Fruit fly (Drosophila melanogaster): Measurements from ENCODE around the gene fz3.

The fz3 gene

DNA sequence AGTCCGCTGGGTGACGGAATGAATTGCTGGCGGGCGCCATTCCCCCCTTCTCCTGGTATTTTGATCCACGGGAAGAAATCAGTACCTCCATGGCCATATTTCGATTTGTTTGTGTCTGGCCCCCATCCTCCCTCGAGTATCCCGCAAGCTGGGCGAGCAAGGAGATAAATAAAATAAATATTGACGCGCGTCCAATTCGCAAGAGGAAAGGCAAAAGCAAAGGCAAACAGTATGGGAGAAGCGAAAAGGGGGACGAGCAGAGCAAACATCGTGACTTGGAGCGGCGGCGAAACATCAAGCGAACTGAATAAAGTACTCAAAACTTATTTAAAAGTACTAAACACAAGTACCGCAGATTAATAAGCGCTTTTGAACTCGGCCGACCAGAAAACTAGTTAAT, 1.8 kb upstream of the fz3 start:
- TF ChIP-seq Sin3A (optimal IDR thresholded peaks at IDR 0.05): no peak
- no peak for TF ChIP-seq Myc (optimal IDR thresholded peaks at IDR 0.05)
- TF ChIP-seq ttk (optimal IDR thresholded peaks at IDR 0.05): no peak
- TF ChIP-seq psq (optimal IDR thresholded peaks at IDR 0.05): no peak
- no peak for TF ChIP-seq insv (optimal IDR thresholded peaks at IDR 0.05)
- TF ChIP-seq h (optimal IDR thresholded peaks at IDR 0.05): no peak

- TF ChIP-seq Myc (optimal IDR thresholded peaks at IDR 0.05): no peak
- no peak for TF ChIP-seq insv (optimal IDR thresholded peaks at IDR 0.05)
- no peak for TF ChIP-seq psq (optimal IDR thresholded peaks at IDR 0.05)
- no peak for TF ChIP-seq h (optimal IDR thresholded peaks at IDR 0.05)
- no peak for TF ChIP-seq Sin3A (optimal IDR thresholded peaks at IDR 0.05)
- no peak for TF ChIP-seq ttk (optimal IDR thresholded peaks at IDR 0.05)
These were observed 1.1 kb upstream of the fz3 start for dm6 chrX:768480-769123.

DNA sequence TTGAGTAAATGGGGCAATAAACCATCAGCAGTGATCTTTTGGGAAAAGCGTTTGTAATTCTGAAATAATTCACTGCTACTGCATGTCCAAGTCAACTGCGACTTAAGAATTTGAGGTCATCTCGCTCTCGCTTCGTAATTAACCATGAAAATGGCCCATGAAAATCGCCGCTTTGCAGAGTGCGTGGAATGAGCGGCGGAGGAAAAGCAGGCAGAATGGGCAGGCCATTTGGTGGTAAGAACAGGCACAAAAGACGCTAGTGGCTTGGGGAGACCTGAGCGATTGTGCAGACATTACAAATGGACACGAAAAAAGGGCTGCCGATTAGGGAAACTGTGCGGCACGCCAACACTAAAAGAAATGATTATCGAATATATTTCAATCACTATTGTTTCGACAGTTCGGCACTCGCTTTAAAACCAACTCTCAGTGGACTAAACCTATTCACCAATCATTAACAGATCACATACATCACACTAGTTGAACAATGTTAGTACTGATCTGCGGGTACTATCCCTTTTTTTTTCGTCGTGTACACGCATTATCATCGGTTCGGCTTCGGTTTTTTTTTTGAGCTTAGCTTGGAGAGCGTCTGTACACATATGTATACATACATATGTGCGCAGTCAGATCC, 1.8 kb downstream of the fz3 start:
- no peak for TF ChIP-seq h (optimal IDR thresholded peaks at IDR 0.05)
- no peak for TF ChIP-seq insv (optimal IDR thresholded peaks at IDR 0.05)
- no peak for TF ChIP-seq Sin3A (optimal IDR thresholded peaks at IDR 0.05)
- no peak for TF ChIP-seq ttk (optimal IDR thresholded peaks at IDR 0.05)
- no peak for TF ChIP-seq Myc (optimal IDR thresholded peaks at IDR 0.05)
- TF ChIP-seq psq (optimal IDR thresholded peaks at IDR 0.05): no peak

DNA sequence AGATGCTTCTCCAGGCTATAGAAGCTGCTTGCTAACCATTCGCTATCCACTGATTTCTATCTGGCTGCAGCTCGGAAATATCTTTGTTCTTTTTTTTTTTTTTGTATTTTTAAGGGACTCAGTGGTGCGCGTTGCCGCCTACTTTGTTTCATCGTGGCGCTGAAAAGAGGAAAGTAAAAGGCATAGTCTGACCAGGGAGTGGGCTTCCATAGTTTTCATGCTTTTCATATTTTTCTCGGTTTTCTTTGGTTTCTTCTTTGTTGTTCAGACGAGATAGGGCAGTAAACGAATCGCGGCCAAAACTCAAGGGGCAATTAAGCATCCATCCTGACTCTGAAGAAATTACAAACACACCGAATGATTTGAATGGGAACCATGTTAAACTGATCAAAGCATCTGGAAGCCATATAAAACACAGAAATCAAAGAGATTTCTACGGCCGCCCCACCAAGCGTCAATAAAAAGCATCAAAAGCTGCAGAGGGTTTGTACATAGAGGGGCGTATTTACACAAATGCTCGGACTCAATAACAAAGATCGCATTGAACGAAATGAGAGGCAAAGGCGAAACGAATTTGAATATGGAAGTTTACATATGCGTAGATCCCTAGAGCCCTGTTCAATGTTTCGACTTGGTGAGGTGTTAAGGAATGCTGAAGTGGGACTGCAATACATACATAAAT, 2.7 kb downstream of the fz3 start:
- TF ChIP-seq psq (optimal IDR thresholded peaks at IDR 0.05) (no peak), ttk (optimal IDR thresholded peaks at IDR 0.05) (no peak), Sin3A (optimal IDR thresholded peaks at IDR 0.05) (no peak), h (optimal IDR thresholded peaks at IDR 0.05) (no peak), insv (optimal IDR thresholded peaks at IDR 0.05) (no peak), Myc (optimal IDR thresholded peaks at IDR 0.05) (no peak)

dm6 chrX:774160-774700, 4.5 kb downstream of the fz3 start:
- TF ChIP-seq Myc (optimal IDR thresholded peaks at IDR 0.05) (no peak), ttk (optimal IDR thresholded peaks at IDR 0.05) (no peak), psq (optimal IDR thresholded peaks at IDR 0.05) (no peak), Sin3A (optimal IDR thresholded peaks at IDR 0.05) (no peak), insv (optimal IDR thresholded peaks at IDR 0.05) (no peak), h (optimal IDR thresholded peaks at IDR 0.05) (no peak)

DNA sequence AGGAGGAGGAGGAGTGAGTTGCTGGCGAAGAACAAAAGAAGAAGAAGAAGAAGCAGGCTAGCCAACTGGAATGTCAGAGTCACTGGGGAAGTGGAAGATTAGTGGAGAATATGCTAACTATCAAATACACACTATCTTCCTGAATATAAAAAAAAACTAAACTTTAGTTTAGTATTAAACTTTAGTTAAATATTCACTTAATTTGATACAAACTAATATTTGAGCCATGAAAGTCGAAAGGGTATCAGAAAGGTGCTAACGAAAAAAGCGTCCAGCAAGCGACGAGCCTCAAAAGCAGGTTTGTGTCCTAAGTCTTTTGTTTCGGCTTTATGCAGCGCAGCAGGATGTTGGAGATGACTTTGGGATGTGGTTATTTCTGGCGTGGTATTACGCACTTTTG, 5.4 kb downstream of the fz3 start:
- TF ChIP-seq h (optimal IDR thresholded peaks at IDR 0.05) (no peak), psq (optimal IDR thresholded peaks at IDR 0.05) (no peak), Sin3A (optimal IDR thresholded peaks at IDR 0.05) (no peak), insv (optimal IDR thresholded peaks at IDR 0.05) (no peak), ttk (optimal IDR thresholded peaks at IDR 0.05) (no peak), Myc (optimal IDR thresholded peaks at IDR 0.05) (no peak)

dm6 chrX:779344-779743, 9.6 kb downstream of the fz3 start:
- no peak for TF ChIP-seq ttk (optimal IDR thresholded peaks at IDR 0.05)
- no peak for TF ChIP-seq Sin3A (optimal IDR thresholded peaks at IDR 0.05)
- no peak for TF ChIP-seq h (optimal IDR thresholded peaks at IDR 0.05)
- no peak for TF ChIP-seq insv (optimal IDR thresholded peaks at IDR 0.05)
- TF ChIP-seq Myc (optimal IDR thresholded peaks at IDR 0.05): no peak
- no peak for TF ChIP-seq psq (optimal IDR thresholded peaks at IDR 0.05)

DNA sequence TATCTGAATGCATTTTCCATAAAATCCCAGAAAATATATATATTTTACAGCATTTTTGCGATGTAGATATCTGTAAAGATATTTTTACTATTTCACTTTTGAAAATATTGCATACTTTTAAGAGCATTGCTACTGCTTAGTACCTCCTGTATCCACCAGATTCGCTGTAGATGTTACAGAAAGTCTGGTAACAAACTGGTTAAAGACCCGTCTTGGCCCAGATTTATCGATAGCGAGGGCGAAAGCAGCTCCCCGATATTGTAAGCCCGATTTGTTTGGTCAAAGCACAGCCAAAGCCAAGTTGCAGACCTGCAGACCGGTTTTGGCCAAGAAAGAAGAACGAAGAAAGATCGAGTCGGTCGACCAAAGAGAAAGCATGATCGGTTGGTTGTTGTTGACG, 14.7 kb downstream of the fz3 start, which contains the start of gene tw:
TSS of gene tw (plus strand) at position 291 of the 400 bp plus-strand sequence.
- TF ChIP-seq h (optimal IDR thresholded peaks at IDR 0.05) (no peak), ttk (optimal IDR thresholded peaks at IDR 0.05) (no peak), Sin3A (optimal IDR thresholded peaks at IDR 0.05) (no peak), insv (optimal IDR thresholded peaks at IDR 0.05) (no peak), Myc (optimal IDR thresholded peaks at IDR 0.05) (no peak), psq (optimal IDR thresholded peaks at IDR 0.05) (no peak)

DNA sequence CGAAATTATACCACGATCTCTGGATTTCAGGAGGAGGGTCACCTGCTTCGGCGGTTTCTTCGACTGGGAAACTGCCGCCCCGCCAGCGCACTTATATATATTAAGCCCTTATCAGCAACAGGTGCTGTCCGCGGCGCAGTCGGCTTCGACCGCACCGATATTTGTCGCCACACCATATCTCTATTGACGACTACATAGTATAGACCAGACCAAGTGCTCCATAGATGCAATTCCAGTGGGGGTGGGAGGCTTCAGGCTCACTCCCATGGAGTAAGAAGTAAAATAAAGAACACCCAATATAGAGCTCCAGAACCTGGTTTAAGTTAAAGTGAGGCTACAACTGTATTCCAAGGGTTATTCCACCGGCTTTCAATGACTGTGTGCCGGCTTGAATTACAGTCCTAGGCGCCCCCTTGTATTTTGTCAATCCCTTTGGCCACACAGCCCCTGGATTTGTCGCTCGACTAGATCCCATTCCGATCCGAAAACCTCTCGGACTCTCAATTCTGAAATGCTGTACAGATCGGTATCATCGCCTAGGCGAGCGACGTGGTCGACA, 20.4 kb downstream of the fz3 start, which contains the start of gene CG13360:
TSS of gene CG13360 (minus strand) at position 51 of the 559 bp plus-strand sequence.
- no peak for TF ChIP-seq Sin3A (optimal IDR thresholded peaks at IDR 0.05)
- TF ChIP-seq h (optimal IDR thresholded peaks at IDR 0.05): no peak
- no peak for TF ChIP-seq ttk (optimal IDR thresholded peaks at IDR 0.05)
- no peak for TF ChIP-seq insv (optimal IDR thresholded peaks at IDR 0.05)
- no peak for TF ChIP-seq psq (optimal IDR thresholded peaks at IDR 0.05)
- no peak for TF ChIP-seq Myc (optimal IDR thresholded peaks at IDR 0.05)

DNA sequence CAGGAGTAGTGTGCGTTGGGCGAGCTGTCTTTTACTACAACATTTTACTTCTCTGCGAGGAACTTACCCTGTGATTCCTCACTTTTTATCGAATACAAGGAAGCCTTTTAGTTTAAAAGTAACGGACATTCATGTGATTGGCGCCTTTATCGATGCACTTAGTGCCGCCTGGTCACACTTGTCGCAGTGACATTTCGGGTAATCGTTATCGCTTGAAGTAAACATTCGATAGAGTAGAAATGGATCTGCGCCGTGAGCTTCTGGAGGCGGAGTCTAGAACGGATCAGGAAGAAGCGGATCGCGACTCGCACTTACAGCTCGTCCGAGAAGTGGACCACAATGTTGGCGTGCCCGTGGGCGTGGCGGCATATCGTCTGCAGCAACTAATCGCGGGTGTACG, 23.2 kb downstream of the fz3 start, which contains the start of gene CG16989:
TSS of gene CG16989 (plus strand) at position 225 of the 400 bp plus-strand sequence.
- no peak for TF ChIP-seq psq (optimal IDR thresholded peaks at IDR 0.05)
- no peak for TF ChIP-seq Sin3A (optimal IDR thresholded peaks at IDR 0.05)
- TF ChIP-seq ttk (optimal IDR thresholded peaks at IDR 0.05): no peak
- no peak for TF ChIP-seq Myc (optimal IDR thresholded peaks at IDR 0.05)
- TF ChIP-seq insv (optimal IDR thresholded peaks at IDR 0.05): no peak
- TF ChIP-seq h (optimal IDR thresholded peaks at IDR 0.05): no peak

- TF ChIP-seq Sin3A (optimal IDR thresholded peaks at IDR 0.05) (no peak), insv (optimal IDR thresholded peaks at IDR 0.05) (no peak), h (optimal IDR thresholded peaks at IDR 0.05) (no peak), ttk (optimal IDR thresholded peaks at IDR 0.05) (no peak), psq (optimal IDR thresholded peaks at IDR 0.05) (no peak), Myc (optimal IDR thresholded peaks at IDR 0.05) (no peak)
These were observed 26.7 kb downstream of the fz3 start for dm6 chrX:796397-796989.
